Worm (Caenorhabditis elegans) whole organism, midembryonic: ENCODE results near the gene chmp-7.

Source experiments
- T22C8.4 ChIP-seq: fragments of 200-800 bp; sonication (Bioruptor generic); IDR thresholded peaks from 2 replicates; pipeline ENCODE4 v1.3.6; 2022; ENCODE audit warnings: missing genetic modification characterization, missing compliant biosample characterization
- cog-1 ChIP-seq: sonication (generic microtip); optimal IDR thresholded peaks from 2 replicates; lab custom pipeline; 2016; ENCODE audit warnings: missing genetic modification characterization, missing compliant biosample characterization
- flt-1 ChIP-seq: fragments of 200-800 bp; sonication (Bioruptor generic); IDR thresholded peaks from 2 replicates; pipeline ENCODE4 v1.3.6; 2022; ENCODE audit warnings: missing genetic modification characterization, missing compliant biosample characterization
- klf-2 ChIP-seq: fragments of 200-800 bp; sonication (Bioruptor generic); conservative IDR thresholded peaks from 2 replicates; pipeline ENCODE4 v1.3.6; 2022; ENCODE audit warnings: missing genetic modification reagents, missing genetic modification characterization, missing compliant biosample characterization
- med-1 ChIP-seq: sonication (generic microtip); optimal IDR thresholded peaks from 2 replicates; lab custom pipeline; 2017; ENCODE audit warnings: missing genetic modification characterization, mild to moderate bottlenecking, missing compliant biosample characterization, antibody characterized with exemption, missing genetic modification reagents; ENCODE audit not compliant: insufficient read depth
- ref-1 ChIP-seq: fragments of 200-800 bp; sonication (Bioruptor generic); conservative IDR thresholded peaks from 2 replicates; pipeline ENCODE4 v1.3.6; 2022; ENCODE audit warnings: missing genetic modification reagents, missing genetic modification characterization, missing compliant biosample characterization
- tab-1 ChIP-seq: fragments of 200-800 bp; sonication (Bioruptor generic); IDR thresholded peaks from 2 replicates; pipeline ENCODE4 v1.3.6; 2022; ENCODE audit warnings: missing genetic modification characterization, missing compliant biosample characterization
- ztf-29 ChIP-seq: fragments of 200-800 bp; sonication (Bioruptor generic); IDR thresholded peaks from 2 replicates; pipeline ENCODE4 v1.3.6; 2022; ENCODE audit warnings: missing genetic modification reagents, missing genetic modification characterization, missing compliant biosample characterization

DNA sequence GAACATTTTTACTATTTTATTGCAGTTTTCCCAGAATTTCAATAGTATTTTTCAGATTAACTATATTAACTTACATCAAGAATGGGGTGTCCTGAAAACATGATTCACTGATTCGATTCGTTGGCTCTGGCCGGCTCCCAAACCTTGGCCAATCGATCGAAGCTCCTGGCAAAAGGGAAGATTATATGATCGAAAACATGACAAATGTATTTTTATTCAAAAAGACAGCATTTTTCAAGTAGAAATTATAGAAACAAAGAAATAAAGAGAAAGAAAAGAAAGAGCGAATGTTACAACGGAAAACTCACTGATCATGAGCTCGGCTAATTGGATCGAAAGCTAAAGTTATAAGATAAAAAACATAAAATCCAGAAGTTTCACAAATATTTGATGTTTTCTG, 16.0 kb downstream of the chmp-7 start, which contains the start of gene T24B8.4:
- no peak for TF ChIP-seq tab-1
- TF ChIP-seq flt-1 (GFP tag; lab: Robert Waterston, UW): no peak
- TF ChIP-seq ztf-29 (GFP tag; lab: Robert Waterston, UW): no peak
- TF ChIP-seq klf-2 (GFP tag; lab: Robert Waterston, UW): no peak
- no peak for TF ChIP-seq T22C8.4 (GFP tag; lab: Robert Waterston, UW)
- TF ChIP-seq cog-1: no peak
- no peak for TF ChIP-seq ref-1 (GFP tag; lab: Robert Waterston, UW)
- no peak for TF ChIP-seq med-1 (GFP tag; lab: Kevin White, UChicago)
